Worm (Caenorhabditis elegans) whole organism, L1 larva: ENCODE results near the gene F56C9.10.
A peak's percentile ranks its signal among the peaks of the same experiment; 100 is the strongest.

Experiments used
- C16A3.4 ChIP-seq: fragments of 150-350 bp; optimal IDR thresholded peaks from 2 replicates; lab custom pipeline; 2014; ENCODE audit warnings: missing biosample characterization, missing genetic modification characterization
- aha-1 ChIP-seq: fragments of 150-350 bp; optimal IDR thresholded peaks from 2 replicates; lab custom pipeline; 2014; ENCODE audit warnings: missing biosample characterization, missing genetic modification characterization
- alr-1 ChIP-seq: fragments of 200-800 bp; sonication (Bioruptor generic); optimal IDR thresholded peaks from 2 replicates; lab custom pipeline; 2018; ENCODE audit warnings: borderline replicate concordance, mild to moderate bottlenecking, missing genetic modification characterization, missing compliant biosample characterization
- blmp-1 ChIP-seq: fragments of 150-350 bp; optimal IDR thresholded peaks from 2 replicates; lab custom pipeline; 2014; ENCODE audit warnings: missing biosample characterization, missing genetic modification characterization
- ceh-88 ChIP-seq: fragments of 200-800 bp; sonication (Bioruptor generic); IDR thresholded peaks from 2 replicates; pipeline ENCODE4 v1.3.6; 2022; ENCODE audit warnings: missing genetic modification characterization, missing compliant biosample characterization
- dpl-1 ChIP-seq, 3 experiments: fragments of 150-350 bp in 2 of 3; sonication (generic microtip) in 1 of 3; optimal IDR thresholded peaks; 2 replicates each; lab custom pipeline; 2014 to 2017; ENCODE audit warnings: missing biosample characterization in 3 of 3, missing genetic modification characterization in 3 of 3, missing genetic modification reagents in 3 of 3
- dsc-1 ChIP-seq: sonication (generic microtip); optimal IDR thresholded peaks from 2 replicates; lab custom pipeline; 2016; ENCODE audit warnings: mild to moderate bottlenecking, missing genetic modification characterization, missing compliant biosample characterization
- efl-1 ChIP-seq, 4 experiments: fragments of 150-350 bp; optimal IDR thresholded peaks in 3 of 4; peaks in 1 of 4; 1 replicate in 1 of 4; 2 replicates in 3 of 4; lab custom pipeline; 2014; ENCODE audit warnings: missing biosample characterization in 2 of 4, missing genetic modification characterization in 2 of 4, missing genetic modification reagents in 2 of 4
- efl-3 ChIP-seq: fragments of 200-800 bp; sonication (Bioruptor generic); optimal IDR thresholded peaks from 2 replicates; lab custom pipeline; 2018; ENCODE audit warnings: mild to moderate bottlenecking, missing genetic modification characterization, missing compliant biosample characterization
- egl-13 ChIP-seq: sonication (generic microtip); optimal IDR thresholded peaks from 2 replicates; lab custom pipeline; 2016; ENCODE audit warnings: missing genotype, missing genetic modification reagents, missing genetic modification characterization, missing compliant biosample characterization
- elt-2 ChIP-seq: sonication (generic microtip); optimal IDR thresholded peaks from 2 replicates; lab custom pipeline; 2016; ENCODE audit warnings: missing genetic modification characterization, mild to moderate bottlenecking, inconsistent platforms, missing compliant biosample characterization, missing genetic modification reagents
- elt-3 ChIP-seq, 6 experiments: fragments of 150-350 bp in 1 of 6; sonication (generic microtip); optimal IDR thresholded peaks; 2 replicates each; lab custom pipeline; 2017 to 2018; ENCODE audit warnings: missing biosample characterization in 6 of 6, missing genetic modification characterization in 6 of 6, inconsistent platforms in 1 of 6
- ets-5 ChIP-seq: fragments of 200-800 bp; sonication (Bioruptor generic); IDR thresholded peaks from 2 replicates; pipeline ENCODE4 v1.3.6; 2022; ENCODE audit warnings: missing genetic modification characterization, missing compliant biosample characterization
- fkh-10 ChIP-seq: sonication (generic microtip); optimal IDR thresholded peaks from 2 replicates; lab custom pipeline; 2017; ENCODE audit warnings: missing biosample characterization, missing genetic modification reagents, missing genetic modification characterization
- fos-1 ChIP-seq: fragments of 150-350 bp; optimal IDR thresholded peaks from 2 replicates; lab custom pipeline; 2014; ENCODE audit warnings: missing biosample characterization, missing genetic modification characterization
- grh-1 ChIP-seq: fragments of 200-800 bp; sonication (Bioruptor generic); IDR thresholded peaks from 2 replicates; pipeline ENCODE4 v1.3.6; 2022; ENCODE audit warnings: missing genetic modification reagents, missing genetic modification characterization, missing compliant biosample characterization
- hlh-17 ChIP-seq: fragments of 200-800 bp; sonication (Bioruptor generic); optimal IDR thresholded peaks from 2 replicates; lab custom pipeline; 2018; ENCODE audit warnings: missing genetic modification characterization, mild to moderate bottlenecking, missing compliant biosample characterization, moderate library complexity, borderline replicate concordance
- hlh-4 ChIP-seq: sonication (generic microtip); optimal IDR thresholded peaks from 2 replicates; lab custom pipeline; 2016; ENCODE audit warnings: mild to moderate bottlenecking, missing genetic modification characterization, missing compliant biosample characterization
- hpl-2 ChIP-seq: fragments of 150-350 bp; optimal IDR thresholded peaks from 2 replicates; lab custom pipeline; 2014; ENCODE audit warnings: missing biosample characterization, missing genetic modification reagents, missing genetic modification characterization
- irx-1 ChIP-seq: sonication (generic microtip); optimal IDR thresholded peaks from 2 replicates; lab custom pipeline; 2016; ENCODE audit warnings: missing genetic modification characterization, missing compliant biosample characterization
- isw-1 ChIP-seq: fragments of 200-800 bp; sonication (Bioruptor generic); IDR thresholded peaks from 2 replicates; pipeline ENCODE4 v1.3.6; 2022; ENCODE audit warnings: missing genetic modification characterization, missing compliant biosample characterization
- jun-1 ChIP-seq: fragments of 150-350 bp; optimal IDR thresholded peaks from 2 replicates; lab custom pipeline; 2014; ENCODE audit warnings: missing biosample characterization, missing genetic modification reagents, missing genetic modification characterization
- lin-13 ChIP-seq: fragments of 150-350 bp; optimal IDR thresholded peaks from 2 replicates; lab custom pipeline; 2014; ENCODE audit warnings: missing biosample characterization, missing genetic modification reagents, missing genetic modification characterization
- lin-35 ChIP-seq, 2 experiments: fragments of 150-350 bp; optimal IDR thresholded peaks; 2 replicates each; lab custom pipeline; 2014; ENCODE audit warnings: missing biosample characterization in 2 of 2, missing genetic modification characterization in 2 of 2, missing genetic modification reagents in 2 of 2
- lin-39 ChIP-seq: fragments of 150-350 bp; optimal IDR thresholded peaks from 2 replicates; lab custom pipeline; 2014; ENCODE audit warnings: missing biosample characterization, missing genetic modification reagents, missing genetic modification characterization
- lir-3 ChIP-seq: sonication (generic microtip); optimal IDR thresholded peaks from 2 replicates; lab custom pipeline; 2016; ENCODE audit warnings: mild to moderate bottlenecking, missing genetic modification characterization, moderate library complexity, missing compliant biosample characterization; ENCODE audit not compliant: poor library complexity
- lsy-2 ChIP-seq, 2 experiments: fragments of 150-350 bp; optimal IDR thresholded peaks; 2 replicates each; lab custom pipeline; 2014; ENCODE audit warnings: missing biosample characterization in 2 of 2, missing genetic modification characterization in 2 of 2
- mab-9 ChIP-seq: fragments of 200-800 bp; sonication (Bioruptor generic); IDR thresholded peaks from 2 replicates; pipeline ENCODE4 v1.3.6; 2022; ENCODE audit warnings: missing genetic modification reagents, missing genetic modification characterization, missing compliant biosample characterization
- mdl-1 ChIP-seq, 2 experiments: fragments of 150-350 bp; optimal IDR thresholded peaks; 2 replicates each; lab custom pipeline; 2014 to 2017; ENCODE audit warnings: missing biosample characterization in 2 of 2, missing genetic modification characterization in 2 of 2, inconsistent platforms in 1 of 2
- mef-2 ChIP-seq: fragments of 150-350 bp; optimal IDR thresholded peaks from 2 replicates; lab custom pipeline; 2014; ENCODE audit warnings: missing biosample characterization, missing genetic modification characterization
- mep-1 ChIP-seq: fragments of 150-350 bp; optimal IDR thresholded peaks from 2 replicates; lab custom pipeline; 2014; ENCODE audit warnings: missing biosample characterization, missing genetic modification characterization
- nhr-12 ChIP-seq: sonication (generic microtip); optimal IDR thresholded peaks from 2 replicates; lab custom pipeline; 2017; ENCODE audit warnings: missing biosample characterization, missing genetic modification characterization
- nhr-19 ChIP-seq: fragments of 200-800 bp; sonication (Bioruptor generic); conservative IDR thresholded peaks from 2 replicates; pipeline ENCODE4 v1.3.6; 2022; ENCODE audit warnings: missing genetic modification characterization, missing compliant biosample characterization
- nhr-47 ChIP-seq: sonication (generic microtip); optimal IDR thresholded peaks from 2 replicates; lab custom pipeline; 2016; ENCODE audit warnings: mild to moderate bottlenecking, missing genetic modification characterization, moderate library complexity, missing compliant biosample characterization
- nhr-71 ChIP-seq: sonication (generic microtip); optimal IDR thresholded peaks from 2 replicates; lab custom pipeline; 2016; ENCODE audit warnings: mild to moderate bottlenecking, missing genetic modification characterization, moderate library complexity, missing compliant biosample characterization
- nhr-77 ChIP-seq: fragments of 150-350 bp; optimal IDR thresholded peaks from 2 replicates; lab custom pipeline; 2014; ENCODE audit warnings: missing biosample characterization, missing genetic modification characterization
- nhr-85 ChIP-seq: sonication (generic microtip); peaks from one replicate; lab custom pipeline; 2016; ENCODE audit warnings: missing genetic modification characterization, inconsistent platforms, missing compliant biosample characterization
- nhr-90 ChIP-seq: sonication (generic microtip); optimal IDR thresholded peaks from 2 replicates; lab custom pipeline; 2016; ENCODE audit warnings: mild to moderate bottlenecking, missing genetic modification characterization, missing compliant biosample characterization; ENCODE audit not compliant: poor library complexity
- skn-1 ChIP-seq: fragments of 150-350 bp; optimal IDR thresholded peaks from 2 replicates; lab custom pipeline; 2014; ENCODE audit warnings: missing biosample characterization, missing genetic modification characterization
- snpc-4 ChIP-seq: fragments of 150-350 bp; optimal IDR thresholded peaks from 2 replicates; lab custom pipeline; 2014; ENCODE audit warnings: missing biosample characterization, missing genetic modification characterization
- snu-23 ChIP-seq: sonication (generic microtip); optimal IDR thresholded peaks from 2 replicates; lab custom pipeline; 2016; ENCODE audit warnings: missing genetic modification characterization, missing compliant biosample characterization
- sox-4 ChIP-seq: sonication (generic microtip); optimal IDR thresholded peaks from 2 replicates; lab custom pipeline; 2016; ENCODE audit warnings: missing genetic modification characterization, missing compliant biosample characterization
- sptf-1 ChIP-seq: fragments of 150-350 bp; optimal IDR thresholded peaks from 2 replicates; lab custom pipeline; 2014; ENCODE audit warnings: missing biosample characterization, missing genetic modification characterization
- tlp-1 ChIP-seq: fragments of 150-350 bp; optimal IDR thresholded peaks from 2 replicates; lab custom pipeline; 2014; ENCODE audit warnings: missing biosample characterization, missing genetic modification characterization
- unc-98 ChIP-seq: fragments of 200-800 bp; sonication (Bioruptor generic); IDR thresholded peaks from 2 replicates; pipeline ENCODE4 v1.3.6; 2022; ENCODE audit warnings: missing genetic modification characterization, missing compliant biosample characterization
- vab-15 ChIP-seq: sonication (generic microtip); optimal IDR thresholded peaks from 2 replicates; lab custom pipeline; 2017; ENCODE audit warnings: missing genotype, mild to moderate bottlenecking, missing genetic modification characterization, missing compliant biosample characterization
- zag-1 ChIP-seq: fragments of 150-350 bp; optimal IDR thresholded peaks from 2 replicates; lab custom pipeline; 2014; ENCODE audit warnings: missing biosample characterization, missing genetic modification characterization

F56C9.10 gene

ce11 chrIII:7369394-7370024 lies 34.4 kb upstream of the F56C9.10 start:
- TF ChIP-seq blmp-1 (tag; lab: Kevin White, UChicago) (no peak), nhr-71 (tag; lab: Kevin White, UChicago) (peak; percentile 28), nhr-90 (tag; lab: Kevin White, UChicago) (peak; percentile 53), aha-1 (tag; lab: Kevin White, UChicago) (no peak), skn-1 (tag; lab: Kevin White, UChicago) (no peak), nhr-19 (GFP tag; lab: Robert Waterston, UW) (no peak), lsy-2 (tag; optimal IDR thresholded peaks at IDR 0.05; lab: Kevin White, UChicago) (peak in 1 of 2 experiments; percentile 20), elt-2 (no peak), egl-13 (tag; lab: Kevin White, UChicago) (no peak), elt-3 (tag; optimal IDR thresholded peaks at IDR 0.05; lab: Kevin White, UChicago) (peak in 1 of 6 experiments; percentile 10), lin-39 (tag; lab: Kevin White, UChicago) (peak; percentile 12), hlh-17 (GFP tag; lab: Kevin White, UChicago) (no peak), zag-1 (no peak), nhr-77 (tag; lab: Kevin White, UChicago) (no peak), fkh-10 (GFP tag; lab: Kevin White, UChicago) (no peak), snpc-4 (tag; lab: Kevin White, UChicago) (no peak), mdl-1 (tag; optimal IDR thresholded peaks at IDR 0.05; lab: Kevin White, UChicago) (no peak), ceh-88 (GFP tag; lab: Robert Waterston, UW) (no peak), unc-98 (GFP tag; lab: Robert Waterston, UW) (no peak), sox-4 (tag; lab: Kevin White, UChicago) (no peak), ets-5 (GFP tag; lab: Robert Waterston, UW) (no peak), sptf-1 (tag; lab: Kevin White, UChicago) (no peak), lin-35 (GFP tag; optimal IDR thresholded peaks at IDR 0.05; lab: Kevin White, UChicago) (peak in 1 of 2 experiments; percentile 16), grh-1 (no peak), irx-1 (no peak), mef-2 (tag; lab: Kevin White, UChicago) (no peak), mab-9 (no peak), jun-1 (no peak), alr-1 (tag; lab: Kevin White, UChicago) (no peak), efl-1 (optimal IDR thresholded peaks at IDR 0.05; lab: Kevin White, UChicago) (no peak), efl-1 (GFP tag; optimal IDR thresholded peaks at IDR 0.05 in 1 of 2; lab: Kevin White, UChicago) (peak in 1 of 2 experiments; percentile 1), nhr-47 (tag; lab: Kevin White, UChicago) (peak; percentile 49), dsc-1 (tag; lab: Kevin White, UChicago) (no peak), nhr-85 (tag; lab: Kevin White, UChicago) (no peak), snu-23 (GFP tag; lab: Kevin White, UChicago) (no peak), lir-3 (no peak), efl-3 (no peak), dpl-1 (GFP tag; optimal IDR thresholded peaks at IDR 0.05; lab: Kevin White, UChicago) (no peak), lin-13 (GFP tag; lab: Kevin White, UChicago) (no peak)
- TF ChIP-seq, all 84 proteins: peak for 8

- TF ChIP-seq nhr-12 (tag; lab: Kevin White, UChicago) (no peak), isw-1 (no peak), vab-15 (tag; lab: Kevin White, UChicago) (no peak), ceh-88 (GFP tag; lab: Robert Waterston, UW) (no peak), C16A3.4 (tag; lab: Kevin White, UChicago) (no peak), hpl-2 (GFP tag; lab: Kevin White, UChicago) (no peak), grh-1 (no peak), elt-3 (tag; optimal IDR thresholded peaks at IDR 0.05; lab: Kevin White, UChicago) (no peak), nhr-85 (tag; lab: Kevin White, UChicago) (no peak), mep-1 (tag; lab: Kevin White, UChicago) (no peak), lin-13 (GFP tag; lab: Kevin White, UChicago) (no peak), tlp-1 (tag; lab: Kevin White, UChicago) (no peak), fos-1 (tag; lab: Kevin White, UChicago) (no peak), nhr-47 (tag; lab: Kevin White, UChicago) (no peak), efl-1 (optimal IDR thresholded peaks at IDR 0.05; lab: Kevin White, UChicago) (no peak), efl-1 (GFP tag; optimal IDR thresholded peaks at IDR 0.05 in 1 of 2; lab: Kevin White, UChicago) (no peak), hlh-4 (tag; lab: Kevin White, UChicago) (no peak)
Measured at ce11 chrIII:7367012-7367760, 32.1 kb upstream of the F56C9.10 start, which contains the start of the genes T20B12.5 and T20B12.4. Gene T20B12.5 (minus strand): TSS chrIII:7367112. Gene T20B12.4 (plus strand): TSS chrIII:7367710.
